Worm (Caenorhabditis elegans) whole organism, young adult: Measurements from ENCODE around the gene ymel-1.

Experiments used
- B0261.1 ChIP-seq: sonication (generic microtip); optimal IDR thresholded peaks from 2 replicates; lab custom pipeline; 2016; ENCODE audit warnings: mild to moderate bottlenecking, missing genetic modification characterization, moderate library complexity, missing compliant biosample characterization
- B0336.3 ChIP-seq: fragments of 200-800 bp; sonication (Bioruptor generic); IDR thresholded peaks from 2 replicates; pipeline ENCODE4 v1.3.6; 2022; ENCODE audit warnings: missing genetic modification characterization, missing compliant biosample characterization
- D2030.7 ChIP-seq: fragments of 200-800 bp; sonication (Bioruptor generic); IDR thresholded peaks from 2 replicates; pipeline ENCODE4 v1.3.6; 2022; ENCODE audit warnings: missing genetic modification reagents, missing genetic modification characterization, missing compliant biosample characterization
- F22D6.2 ChIP-seq: sonication (generic microtip); optimal IDR thresholded peaks from 2 replicates; lab custom pipeline; 2016; ENCODE audit warnings: mild to moderate bottlenecking, missing genetic modification characterization, missing compliant biosample characterization
- F23B12.7 ChIP-seq: sonication (generic microtip); optimal IDR thresholded peaks from 2 replicates; lab custom pipeline; 2017; ENCODE audit warnings: missing genetic modification characterization, mild to moderate bottlenecking, missing compliant biosample characterization, antibody characterized with exemption, moderate library complexity; ENCODE audit not compliant: insufficient read depth
- F55B11.4 ChIP-seq: sonication (generic microtip); optimal IDR thresholded peaks from 2 replicates; lab custom pipeline; 2016; ENCODE audit warnings: missing compliant biosample characterization, missing genetic modification characterization, borderline replicate concordance; ENCODE audit not compliant: insufficient read depth
- F57C9.4 ChIP-seq: sonication (generic microtip); optimal IDR thresholded peaks from 2 replicates; lab custom pipeline; 2017; ENCODE audit warnings: mild to moderate bottlenecking, missing genetic modification characterization, missing compliant biosample characterization
- T26A5.8 ChIP-seq: sonication (generic microtip); optimal IDR thresholded peaks from 2 replicates; lab custom pipeline; 2016; ENCODE audit warnings: missing genetic modification characterization, missing compliant biosample characterization
- Y53G8AR.9 ChIP-seq: fragments of 200-800 bp; sonication (Bioruptor generic); conservative IDR thresholded peaks from 2 replicates; pipeline ENCODE4 v1.3.6; 2022; ENCODE audit warnings: missing genetic modification reagents, missing genetic modification characterization, missing compliant biosample characterization
- Y67H2A.10 ChIP-seq: fragments of 200-800 bp; sonication (Bioruptor generic); conservative IDR thresholded peaks from 2 replicates; pipeline ENCODE4 v1.3.6; 2022; ENCODE audit warnings: missing genetic modification reagents, missing genetic modification characterization, missing compliant biosample characterization
- Y79H2A.3 ChIP-seq: fragments of 200-800 bp; sonication (Bioruptor generic); conservative IDR thresholded peaks from 2 replicates; pipeline ENCODE4 v1.3.6; 2022; ENCODE audit warnings: missing genetic modification reagents, missing genetic modification characterization, missing compliant biosample characterization
- Y95B8A.8 ChIP-seq: fragments of 200-800 bp; sonication (Bioruptor generic); IDR thresholded peaks from 2 replicates; pipeline ENCODE4 v1.3.6; 2022; ENCODE audit warnings: missing genetic modification reagents, missing genetic modification characterization, missing compliant biosample characterization
- akir-1 ChIP-seq: fragments of 200-800 bp; sonication (Bioruptor generic); optimal IDR thresholded peaks from 2 replicates; lab custom pipeline; 2018; ENCODE audit warnings: mild to moderate bottlenecking, missing genetic modification characterization, moderate library complexity, missing compliant biosample characterization
- aptf-3 ChIP-seq: fragments of 200-800 bp; sonication (Bioruptor generic); IDR thresholded peaks from 2 replicates; pipeline ENCODE4 v1.3.6; 2022; ENCODE audit warnings: missing genetic modification characterization, missing compliant biosample characterization
- atf-7 ChIP-seq: sonication (generic microtip); optimal IDR thresholded peaks from 2 replicates; lab custom pipeline; 2017; ENCODE audit warnings: mild to moderate bottlenecking, missing genetic modification characterization, missing compliant biosample characterization
- attf-6 ChIP-seq: fragments of 200-800 bp; sonication (Bioruptor generic); IDR thresholded peaks from 2 replicates; pipeline ENCODE4 v1.3.6; 2022; ENCODE audit warnings: missing genetic modification reagents, missing genetic modification characterization, missing compliant biosample characterization
- die-1 ChIP-seq: sonication (generic microtip); optimal IDR thresholded peaks from 2 replicates; lab custom pipeline; 2016; ENCODE audit warnings: missing genotype, mild to moderate bottlenecking, missing genetic modification characterization, missing compliant biosample characterization
- efl-1 ChIP-seq: fragments of 150-350 bp; optimal IDR thresholded peaks from 2 replicates; lab custom pipeline; 2014; ENCODE audit warnings: missing biosample characterization, missing genetic modification reagents, missing genetic modification characterization
- ets-4 ChIP-seq: fragments of 200-800 bp; sonication (Bioruptor generic); optimal IDR thresholded peaks from 2 replicates; lab custom pipeline; 2018; ENCODE audit warnings: mild to moderate bottlenecking, missing genetic modification characterization, missing compliant biosample characterization
- gei-17 ChIP-seq: fragments of 200-800 bp; sonication (Bioruptor generic); optimal IDR thresholded peaks from 2 replicates; lab custom pipeline; 2018; ENCODE audit warnings: mild to moderate bottlenecking, missing genetic modification characterization, missing compliant biosample characterization
- him-1 ChIP-seq: sonication (generic microtip); optimal IDR thresholded peaks from 2 replicates; lab custom pipeline; 2016; ENCODE audit warnings: missing genotype, missing genetic modification reagents, missing genetic modification characterization, missing compliant biosample characterization
- hlh-12 ChIP-seq: sonication (generic microtip); optimal IDR thresholded peaks from 2 replicates; lab custom pipeline; 2016; ENCODE audit warnings: missing genetic modification characterization, missing compliant biosample characterization
- hrde-1 ChIP-seq: sonication (generic microtip); optimal IDR thresholded peaks from 2 replicates; lab custom pipeline; 2016; ENCODE audit warnings: missing genetic modification characterization, mild to moderate bottlenecking, missing compliant biosample characterization, moderate library complexity, missing genotype, missing genetic modification reagents, borderline replicate concordance
- lin-35 ChIP-seq, 3 experiments: fragments of 150-350 bp in 2 of 3; sonication (generic microtip) in 1 of 3; optimal IDR thresholded peaks; 2 replicates each; lab custom pipeline; 2014 to 2018; ENCODE audit warnings: missing biosample characterization in 3 of 3, missing genetic modification characterization in 3 of 3, missing genetic modification reagents in 3 of 3
- lin-40 ChIP-seq: sonication (generic microtip); optimal IDR thresholded peaks from 2 replicates; lab custom pipeline; 2016; ENCODE audit warnings: missing genetic modification characterization, mild to moderate bottlenecking, missing compliant biosample characterization, missing genotype, missing genetic modification reagents
- lir-1 ChIP-seq: fragments of 200-800 bp; sonication (Bioruptor generic); conservative IDR thresholded peaks from 2 replicates; pipeline ENCODE4 v1.3.6; 2022; ENCODE audit warnings: missing genetic modification reagents, missing genetic modification characterization, missing compliant biosample characterization
- mcd-1 ChIP-seq: fragments of 200-800 bp; sonication (Bioruptor generic); IDR thresholded peaks from 2 replicates; pipeline ENCODE4 v1.3.6; 2022; ENCODE audit warnings: missing genetic modification reagents, missing genetic modification characterization, missing compliant biosample characterization
- mxl-1 ChIP-seq: sonication (generic microtip); optimal IDR thresholded peaks from 2 replicates; lab custom pipeline; 2016; ENCODE audit warnings: missing genetic modification characterization, missing compliant biosample characterization
- repo-1 ChIP-seq: sonication (generic microtip); optimal IDR thresholded peaks from 2 replicates; lab custom pipeline; 2017; ENCODE audit warnings: mild to moderate bottlenecking, missing genetic modification characterization, missing compliant biosample characterization
- snpc-1.1 ChIP-seq: sonication (generic microtip); optimal IDR thresholded peaks from 2 replicates; lab custom pipeline; 2017; ENCODE audit warnings: missing genetic modification characterization, mild to moderate bottlenecking, missing compliant biosample characterization, antibody characterized with exemption, moderate library complexity, missing genotype, missing genetic modification reagents; ENCODE audit not compliant: insufficient read depth
- snpc-4 ChIP-seq, 5 experiments: fragments of 150-350 bp in 1 of 5; sonication (generic microtip) in 4 of 5; optimal IDR thresholded peaks; 2 replicates each; lab custom pipeline; 2014 to 2018; ENCODE audit warnings: missing genetic modification characterization in 5 of 5, missing biosample characterization in 3 of 5, antibody characterized with exemption in 2 of 5, mild to moderate bottlenecking in 2 of 5, missing compliant biosample characterization in 2 of 5, missing genotype in 2 of 5, moderate library complexity in 2 of 5, missing genetic modification reagents in 1 of 5
- ztf-18 ChIP-seq: sonication (generic microtip); optimal IDR thresholded peaks from 2 replicates; lab custom pipeline; 2016; ENCODE audit warnings: missing genotype, mild to moderate bottlenecking, missing genetic modification characterization, missing compliant biosample characterization
- ztf-26 ChIP-seq: sonication (generic microtip); optimal IDR thresholded peaks from 2 replicates; lab custom pipeline; 2017; ENCODE audit warnings: missing genetic modification characterization, missing compliant biosample characterization
- ztf-28 ChIP-seq: fragments of 200-800 bp; sonication (Bioruptor generic); IDR thresholded peaks from 2 replicates; pipeline ENCODE4 v1.3.6; 2022; ENCODE audit warnings: missing genetic modification reagents, missing genetic modification characterization, missing compliant biosample characterization

The ymel-1 gene

DNA sequence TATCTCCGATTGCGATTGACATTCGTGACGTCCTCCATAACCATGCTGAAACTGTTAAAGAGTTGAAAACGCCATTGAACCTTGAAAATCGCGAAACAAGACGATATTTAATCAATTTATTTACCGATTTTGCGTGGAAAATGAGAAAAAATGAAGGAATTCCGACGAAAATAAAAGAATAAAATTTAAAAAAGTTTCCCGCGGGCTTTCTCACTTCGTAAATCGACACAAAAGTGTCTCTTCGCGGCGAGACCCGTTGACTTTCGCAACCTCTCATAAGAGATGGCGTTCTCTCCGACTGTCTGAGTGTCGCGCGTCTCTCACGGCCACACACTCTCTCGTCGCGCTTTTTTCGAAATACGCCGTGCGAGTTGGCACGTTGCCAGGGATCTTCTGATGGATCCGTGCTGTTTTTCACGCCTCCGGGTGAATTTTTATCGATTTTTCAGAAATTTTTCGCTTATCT lies 8.7 kb upstream of the ymel-1 start, which contains the start of gene hat-1 (continued):
- peak; percentile 82 for TF ChIP-seq ztf-28
- peak; percentile 85 for TF ChIP-seq gei-17
- peak; percentile 56 for TF ChIP-seq snpc-4 (GFP tag; optimal IDR thresholded peaks at IDR 0.05; lab: Kevin White, UChicago)
- peak in 3 of 4 experiments; percentile 79 to 86 (median 80) for TF ChIP-seq snpc-4 (tag; optimal IDR thresholded peaks at IDR 0.05; lab: Kevin White, UChicago)
- peak; percentile 89 for TF ChIP-seq lir-1
- TF ChIP-seq ztf-18 = peak; percentile 82
- peak; percentile 83 for TF ChIP-seq attf-6
- peak; percentile 97 for TF ChIP-seq lin-40 (tag; lab: Kevin White, UChicago)
- TF ChIP-seq die-1 (tag; lab: Kevin White, UChicago) = no peak
- TF ChIP-seq lin-35 (GFP tag; optimal IDR thresholded peaks at IDR 0.05; lab: Kevin White, UChicago) = peak; percentile 4 to 92 (median 49)

ce11 chrIII:10421680-10422079 lies 5.7 kb downstream of the ymel-1 start:
- no peak for TF ChIP-seq ztf-26 (tag; lab: Kevin White, UChicago)
- 0 out of 2 replicates have a peak, but pooled peaks have one; percentile 12 for TF ChIP-seq mcd-1 (GFP tag; lab: Robert Waterston, UW)
- peak; percentile 93 for TF ChIP-seq him-1 (tag; lab: Kevin White, UChicago)
- peak; percentile 24 for TF ChIP-seq atf-7 (tag; lab: Kevin White, UChicago)

DNA sequence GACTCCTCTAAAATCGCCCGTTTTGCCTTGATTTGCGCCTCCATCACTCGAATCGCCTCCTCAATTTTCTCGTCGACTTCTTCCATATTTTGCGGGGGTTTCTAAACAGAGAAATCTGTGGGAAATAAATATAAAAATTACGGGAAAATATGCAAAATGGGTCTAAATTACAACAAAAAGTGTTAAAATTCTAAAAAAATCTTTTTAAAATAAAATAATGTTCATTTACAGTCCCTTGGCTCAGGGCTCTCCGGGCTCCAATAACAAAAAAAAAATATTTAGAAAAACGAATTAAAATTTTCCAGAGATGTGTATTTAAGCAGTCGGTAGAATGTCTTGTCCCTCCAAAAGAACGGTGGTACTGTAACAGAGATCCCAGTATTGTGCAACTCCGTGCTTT lies 8.0 kb downstream of the ymel-1 start, which contains the start of gene M03C11.6:
Gene M03C11.6, minus strand, starts transcription at position 101 of the 400 bp plus-strand sequence.
- no peak for TF ChIP-seq efl-1
- no peak for TF ChIP-seq B0261.1 (tag; lab: Kevin White, UChicago)
- TF ChIP-seq ztf-28 = no peak
- no peak for TF ChIP-seq die-1 (tag; lab: Kevin White, UChicago)
- TF ChIP-seq mxl-1 (tag; lab: Kevin White, UChicago) = no peak
- TF ChIP-seq Y79H2A.3 = no peak
- no peak for TF ChIP-seq aptf-3 (GFP tag; lab: Robert Waterston, UW)
- no peak for TF ChIP-seq hrde-1 (tag; lab: Kevin White, UChicago)
- TF ChIP-seq B0336.3 = no peak
- no peak for TF ChIP-seq F22D6.2 (tag; lab: Kevin White, UChicago)
- TF ChIP-seq snpc-1.1 (tag; lab: Kevin White, UChicago) = no peak
- no peak for TF ChIP-seq F57C9.4 (tag; lab: Kevin White, UChicago)
- no peak for TF ChIP-seq D2030.7 (GFP tag; lab: Robert Waterston, UW)

ce11 chrIII:10427882-10428281 lies 11.9 kb downstream of the ymel-1 start, which contains the start of gene prp-3:
Gene prp-3 (minus strand): TSS chrIII:10427982.
- TF ChIP-seq Y53G8AR.9 (GFP tag; lab: Robert Waterston, UW) (no peak), snpc-1.1 (tag; lab: Kevin White, UChicago) (no peak), ets-4 (no peak), hlh-12 (tag; lab: Kevin White, UChicago) (no peak), B0261.1 (tag; lab: Kevin White, UChicago) (no peak), F55B11.4 (tag; lab: Kevin White, UChicago) (no peak), Y67H2A.10 (GFP tag; lab: Robert Waterston, UW) (no peak), repo-1 (tag; lab: Kevin White, UChicago) (no peak), akir-1 (GFP tag; lab: Kevin White, UChicago) (no peak), T26A5.8 (no peak), Y95B8A.8 (GFP tag; lab: Robert Waterston, UW) (no peak), F23B12.7 (tag; lab: Kevin White, UChicago) (no peak)
